Fruit fly (Drosophila melanogaster) whole organism, embryonic: ENCODE data around the gene Lrr47.

Source experiments
- Asciz ChIP-seq: fragments of 200-800 bp; sonication (Bioruptor generic); optimal IDR thresholded peaks from 2 replicates; lab custom pipeline; 2017; ENCODE audit warnings: missing biosample characterization, mild to moderate bottlenecking, missing genetic modification characterization, missing genetic modification reagents
- B-H1 ChIP-seq: fragments of 200-800 bp; sonication (Bioruptor generic); IDR thresholded peaks from 3 replicates; pipeline ENCODE4 v1.3.6; 2022; ENCODE audit warnings: missing biosample characterization, missing genetic modification characterization
- Bdp1 ChIP-seq: fragments of 200-800 bp; sonication (Bioruptor generic); optimal IDR thresholded peaks from 3 replicates; lab custom pipeline; 2016; ENCODE audit warnings: missing biosample characterization, missing genetic modification characterization
- Blimp-1 ChIP-seq: fragments of 200-800 bp; sonication (Bioruptor generic); optimal IDR thresholded peaks from 3 replicates; lab custom pipeline; 2018; ENCODE audit warnings: missing biosample characterization, missing genetic modification characterization, mild to moderate bottlenecking, moderate library complexity, missing genetic modification reagents
- C15 ChIP-seq: fragments of 200-800 bp; sonication (Bioruptor generic); IDR thresholded peaks from 3 replicates; pipeline ENCODE4 v1.3.6; 2022; ENCODE audit warnings: missing biosample characterization, missing genetic modification characterization
- CG1024 ChIP-seq: fragments of 200-800 bp; sonication (Bioruptor generic); IDR thresholded peaks from 2 replicates; pipeline ENCODE4 v1.3.6; 2022; ENCODE audit warnings: missing biosample characterization, missing genetic modification characterization
- CG11723 ChIP-seq: fragments of 200-800 bp; sonication (Bioruptor generic); optimal IDR thresholded peaks from 2 replicates; lab custom pipeline; 2017; ENCODE audit warnings: missing biosample characterization, mild to moderate bottlenecking, missing genetic modification characterization
- CG12219 ChIP-seq: fragments of 200-800 bp; sonication (Bioruptor generic); optimal IDR thresholded peaks from 3 replicates; lab custom pipeline; 2018; ENCODE audit warnings: missing biosample characterization, mild to moderate bottlenecking, missing genetic modification characterization
- CG12236 ChIP-seq: fragments of 200-800 bp; sonication (Bioruptor generic); optimal IDR thresholded peaks from 2 replicates; lab custom pipeline; 2016; ENCODE audit warnings: missing biosample characterization, missing genetic modification characterization
- CG12391 ChIP-seq: fragments of 200-800 bp; sonication (Bioruptor generic); optimal IDR thresholded peaks from 3 replicates; lab custom pipeline; 2018; ENCODE audit warnings: missing biosample characterization, mild to moderate bottlenecking, missing genetic modification characterization, moderate library complexity
- CG12769 ChIP-seq: fragments of 200-800 bp; sonication (Bioruptor generic); optimal IDR thresholded peaks from 2 replicates; lab custom pipeline; 2019; ENCODE audit warnings: missing biosample characterization, mild to moderate bottlenecking, missing genetic modification characterization, moderate library complexity
- CG12942 ChIP-seq: fragments of 200-800 bp; sonication (Bioruptor generic); optimal IDR thresholded peaks from 3 replicates; lab custom pipeline; 2016; ENCODE audit warnings: missing biosample characterization, missing genetic modification characterization
- CG13894 ChIP-seq: fragments of 200-800 bp; sonication (Bioruptor generic); optimal IDR thresholded peaks from 3 replicates; lab custom pipeline; 2018; ENCODE audit warnings: missing biosample characterization, mild to moderate bottlenecking, missing genetic modification characterization, moderate library complexity
- CG14014 ChIP-seq: fragments of 200-800 bp; sonication (Bioruptor generic); IDR thresholded peaks from 2 replicates; pipeline ENCODE4 v1.3.6; 2022; ENCODE audit warnings: missing biosample characterization, missing genetic modification characterization
- CG14441 ChIP-seq: fragments of 200-800 bp; sonication (Bioruptor generic); IDR thresholded peaks from 2 replicates; pipeline ENCODE4 v1.3.6; 2022; ENCODE audit warnings: missing biosample characterization, missing genetic modification characterization
- CG15601 ChIP-seq: fragments of 200-800 bp; sonication (Bioruptor generic); optimal IDR thresholded peaks from 3 replicates; lab custom pipeline; 2019; ENCODE audit warnings: missing biosample characterization, mild to moderate bottlenecking, missing genetic modification characterization, moderate library complexity
- CG18011 ChIP-seq: fragments of 200-800 bp; sonication (Bioruptor generic); optimal IDR thresholded peaks from 2 replicates; lab custom pipeline; 2017; ENCODE audit warnings: missing biosample characterization, missing genetic modification characterization, mild to moderate bottlenecking, moderate library complexity, missing genotype
- CG18262 ChIP-seq: fragments of 200-800 bp; optimal IDR thresholded peaks from 3 replicates; lab custom pipeline; 2019; ENCODE audit warnings: missing biosample characterization, mild to moderate bottlenecking, missing genetic modification characterization, moderate library complexity
- CG2712 ChIP-seq: fragments of 200-800 bp; optimal IDR thresholded peaks from 3 replicates; lab custom pipeline; 2019; ENCODE audit warnings: missing biosample characterization, mild to moderate bottlenecking, missing genetic modification characterization, moderate library complexity
- CG30403 ChIP-seq: fragments of 200-800 bp; sonication (Bioruptor generic); optimal IDR thresholded peaks from 3 replicates; lab custom pipeline; 2016; ENCODE audit warnings: missing biosample characterization, missing genetic modification characterization
- CG33213 ChIP-seq: fragments of 200-800 bp; sonication (Bioruptor generic); optimal IDR thresholded peaks from 3 replicates; lab custom pipeline; 2016; ENCODE audit warnings: missing biosample characterization, missing genetic modification characterization
- CG4617 ChIP-seq: fragments of 200-800 bp; sonication (Bioruptor generic); optimal IDR thresholded peaks from 3 replicates; lab custom pipeline; 2016; ENCODE audit warnings: missing biosample characterization, missing genetic modification characterization, borderline replicate concordance
- CG6254 ChIP-seq: fragments of 200-800 bp; sonication (Bioruptor generic); optimal IDR thresholded peaks from 3 replicates; lab custom pipeline; 2017; ENCODE audit warnings: mild to moderate bottlenecking, missing biosample characterization, missing genetic modification reagents, missing genetic modification characterization
- CG6791 ChIP-seq: fragments of 200-800 bp; sonication (Bioruptor generic); IDR thresholded peaks from 3 replicates; pipeline ENCODE4 v1.3.6; 2022; ENCODE audit warnings: missing biosample characterization, missing genetic modification characterization; ENCODE audit not compliant: partially characterized antibody
- CG8281 ChIP-seq: fragments of 200-800 bp; sonication (Bioruptor generic); optimal IDR thresholded peaks from 2 replicates; lab custom pipeline; 2018; ENCODE audit warnings: missing biosample characterization, mild to moderate bottlenecking, missing genetic modification characterization, moderate library complexity
- CoRest ChIP-seq: fragments of 200-800 bp; sonication (Bioruptor generic); optimal IDR thresholded peaks from 3 replicates; lab custom pipeline; 2018; ENCODE audit warnings: missing biosample characterization, mild to moderate bottlenecking, missing genetic modification characterization, moderate library complexity
- Dip2 ChIP-seq: fragments of 200-800 bp; sonication (Bioruptor generic); IDR thresholded peaks from 2 replicates; pipeline ENCODE4 v1.3.6; 2022; ENCODE audit warnings: missing biosample characterization, missing genetic modification characterization
- Dref ChIP-seq: fragments of 200-800 bp; sonication (Bioruptor generic); IDR thresholded peaks from 2 replicates; pipeline ENCODE4 v1.3.6; 2022; ENCODE audit warnings: missing biosample characterization, missing genetic modification characterization
- E2f2 ChIP-seq: fragments of 200-800 bp; sonication (Bioruptor generic); IDR thresholded peaks from 2 replicates; pipeline ENCODE4 v1.3.6; 2022; ENCODE audit warnings: missing biosample characterization, missing genetic modification characterization
- Hmx ChIP-seq: fragments of 200-800 bp; sonication (Bioruptor generic); optimal IDR thresholded peaks from 2 replicates; lab custom pipeline; 2016; ENCODE audit warnings: missing biosample characterization, missing genetic modification characterization
- Neu2 ChIP-seq: fragments of 200-800 bp; sonication (Bioruptor generic); optimal IDR thresholded peaks from 3 replicates; lab custom pipeline; 2016; ENCODE audit warnings: missing biosample characterization, missing genetic modification characterization, borderline replicate concordance
- Taf1 ChIP-seq: fragments of 200-800 bp; sonication (Bioruptor generic); IDR thresholded peaks from 2 replicates; pipeline ENCODE4 v1.3.6; 2022; ENCODE audit warnings: missing biosample characterization, missing genetic modification characterization
- Trl ChIP-seq, 3 experiments: fragments of >200 bp in 2 of 3; fragments of 200-800 bp in 1 of 3; sonication (Bioruptor generic) in 1 of 3; optimal IDR thresholded peaks; 2 replicates in 1 of 3; 3 replicates in 2 of 3; lab custom pipeline; 2016 to 2017; ENCODE audit warnings: missing biosample characterization in 1 of 3, missing genetic modification characterization in 1 of 3
- ac ChIP-seq: fragments of 200-800 bp; sonication (Bioruptor generic); optimal IDR thresholded peaks from 3 replicates; lab custom pipeline; 2017; ENCODE audit warnings: missing biosample characterization, mild to moderate bottlenecking, missing genetic modification characterization
- ara ChIP-seq: fragments of 200-800 bp; sonication (Bioruptor generic); IDR thresholded peaks from 2 replicates; pipeline ENCODE4 v1.3.6; 2022; ENCODE audit warnings: missing biosample characterization, missing genetic modification characterization
- bcd ChIP-seq: fragments of 200-800 bp; sonication (Bioruptor generic); optimal IDR thresholded peaks from 2 replicates; lab custom pipeline; 2017; ENCODE audit warnings: missing biosample characterization, mild to moderate bottlenecking, missing genetic modification characterization
- cas ChIP-seq: fragments of 200-800 bp; sonication (Bioruptor generic); IDR thresholded peaks from 2 replicates; pipeline ENCODE4 v1.3.6; 2022; ENCODE audit warnings: missing biosample characterization, missing genetic modification characterization
- crol ChIP-seq: fragments of 200-800 bp; sonication (Bioruptor generic); IDR thresholded peaks from 2 replicates; pipeline ENCODE4 v1.3.6; 2022; ENCODE audit warnings: missing biosample characterization, missing genetic modification characterization
- exex ChIP-seq: fragments of 200-800 bp; sonication (Bioruptor generic); optimal IDR thresholded peaks from 4 replicates; lab custom pipeline; 2018; ENCODE audit warnings: missing biosample characterization, mild to moderate bottlenecking, missing genetic modification characterization, moderate library complexity
- ken ChIP-seq: fragments of 200-800 bp; sonication (Bioruptor generic); IDR thresholded peaks from 3 replicates; pipeline ENCODE4 v1.3.6; 2022; ENCODE audit warnings: missing biosample characterization, missing genetic modification characterization
- lov ChIP-seq, 2 experiments: fragments of 200-800 bp in 1 of 2; fragments of >200 bp in 1 of 2; sonication (Bioruptor generic) in 1 of 2; IDR thresholded peaks in 1 of 2; optimal IDR thresholded peaks in 1 of 2; 2 replicates in 1 of 2; 3 replicates in 1 of 2; pipeline versions ENCODE4 v1.3.6 to Lab custom; 2017 to 2022; ENCODE audit warnings: missing biosample characterization in 1 of 2, missing genetic modification characterization in 1 of 2
- nau ChIP-seq: fragments of 200-800 bp; sonication (Bioruptor generic); optimal IDR thresholded peaks from 3 replicates; lab custom pipeline; 2017; ENCODE audit warnings: missing biosample characterization, mild to moderate bottlenecking, missing genetic modification characterization, missing genetic modification reagents
- org-1 ChIP-seq: fragments of 200-800 bp; sonication (Bioruptor generic); optimal IDR thresholded peaks from 2 replicates; lab custom pipeline; 2017; ENCODE audit warnings: missing biosample characterization, missing genetic modification characterization
- otp ChIP-seq: fragments of 200-800 bp; sonication (Bioruptor generic); IDR thresholded peaks from 3 replicates; pipeline ENCODE4, ENCODE4 v1.3.6; 2022; ENCODE audit warnings: missing biosample characterization, missing genetic modification characterization
- scrt ChIP-seq: fragments of 200-800 bp; sonication (Bioruptor generic); optimal IDR thresholded peaks from 2 replicates; lab custom pipeline; 2018; ENCODE audit warnings: missing biosample characterization, mild to moderate bottlenecking, missing genetic modification characterization, moderate library complexity
- sd ChIP-seq: fragments of 200-800 bp; sonication (Bioruptor generic); optimal IDR thresholded peaks from 3 replicates; lab custom pipeline; 2018; ENCODE audit warnings: missing biosample characterization, mild to moderate bottlenecking, missing genetic modification characterization, moderate library complexity
- sens ChIP-seq: fragments of 200-800 bp; sonication (Bioruptor generic); peaks from one replicate; lab custom pipeline; 2016; ENCODE audit warnings: missing biosample characterization, missing genetic modification characterization
- vnd ChIP-seq: fragments of 200-800 bp; sonication (Bioruptor generic); IDR thresholded peaks from 3 replicates; pipeline ENCODE4 v1.3.6; 2022; ENCODE audit warnings: missing biosample characterization, missing genetic modification characterization; ENCODE audit not compliant: partially characterized antibody
- yki ChIP-seq: fragments of >200 bp; optimal IDR thresholded peaks from 3 replicates; lab custom pipeline; 2018
- zfh1 ChIP-seq: fragments of 200-800 bp; sonication (Bioruptor generic); IDR thresholded peaks from 3 replicates; pipeline ENCODE4 v1.3.6; 2022; ENCODE audit warnings: missing biosample characterization, missing genetic modification characterization

The Lrr47 gene

DNA sequence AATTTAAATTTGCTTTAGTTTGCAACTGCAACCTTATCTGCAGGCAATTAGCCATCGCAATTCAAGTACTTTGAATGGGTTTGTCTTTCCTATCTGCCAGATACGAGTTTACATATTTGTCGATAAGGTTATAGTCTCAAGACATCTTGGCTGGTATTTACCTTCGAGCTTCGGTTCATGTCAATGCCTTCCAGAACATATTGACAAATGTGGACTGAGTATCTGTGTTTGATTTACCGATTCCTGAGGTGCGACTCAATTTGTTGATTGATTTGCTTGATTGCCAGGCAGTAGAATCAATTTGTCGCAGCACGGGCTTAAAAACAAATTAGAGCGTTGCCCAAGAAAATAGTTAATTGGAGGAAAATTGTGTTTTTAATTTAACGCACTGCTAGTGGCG is 35.7 kb downstream of the Lrr47 start (continued):
- TF ChIP-seq sd (tag; lab: Kevin White, UChicago) (peak; percentile 35), Hmx (GFP tag; lab: Kevin White, UChicago) (no peak), CG33213 (GFP tag; lab: Kevin White, UChicago) (peak; percentile 6), CoRest (tag; lab: Kevin White, UChicago) (no peak), exex (peak; percentile 36), org-1 (GFP tag; lab: Kevin White, UChicago) (peak; percentile 41), CG11723 (no peak), scrt (GFP tag; lab: Kevin White, UChicago) (no peak), C15 (GFP tag; lab: Robert Waterston, UW) (no peak), CG13894 (tag; lab: Kevin White, UChicago) (no peak), Dip2 (no peak), E2f2 (GFP tag; lab: Robert Waterston, UW) (no peak), CG12391 (peak; percentile 5), CG30403 (no peak), bcd (GFP tag; lab: Kevin White, UChicago) (peak; percentile 22), zfh1 (GFP tag; lab: Robert Waterston, UW) (peak; percentile 67), CG14014 (peak; percentile 31; the same call in 1 of the 2 replicates), CG18262 (tag; lab: Kevin White, UChicago) (peak; percentile 33), crol (GFP tag; lab: Robert Waterston, UW) (no peak), Blimp-1 (GFP tag; lab: Kevin White, UChicago) (peak; percentile 34), Dref (GFP tag; lab: Robert Waterston, UW) (no peak), lov (optimal IDR thresholded peaks at IDR 0.05; lab: Kevin White, UChicago) (no peak), lov (GFP tag; IDR thresholded peaks at IDR 0.05; lab: Robert Waterston, UW) (no peak), yki (lab: Kevin White, UChicago) (no peak), B-H1 (no peak), sens (GFP tag; lab: Kevin White, UChicago) (peak; percentile 84), CG6791 (GFP tag; lab: Robert Waterston, UW) (no peak), Taf1 (GFP tag; lab: Robert Waterston, UW) (no peak), cas (no peak), CG12769 (tag; lab: Kevin White, UChicago) (peak; percentile 0), CG18011 (GFP tag; lab: Kevin White, UChicago) (no peak), CG15601 (tag; lab: Kevin White, UChicago) (peak; percentile 69), CG12942 (GFP tag; lab: Kevin White, UChicago) (no peak), Trl (optimal IDR thresholded peaks at IDR 0.05; lab: Kevin White, UChicago) (no peak), Trl (GFP tag; optimal IDR thresholded peaks at IDR 0.05; lab: Kevin White, UChicago) (peak; percentile 21), Bdp1 (peak; percentile 43), Neu2 (GFP tag; lab: Kevin White, UChicago) (no peak), ken (GFP tag; lab: Robert Waterston, UW) (0 out of 3 replicates have a peak, but pooled peaks have one; percentile 23), Asciz (peak; percentile 22), otp (GFP tag; lab: Robert Waterston, UW) (peak; percentile 45; the same call in 1 of the 3 replicates), CG4617 (GFP tag; lab: Kevin White, UChicago) (no peak), CG12219 (GFP tag; lab: Kevin White, UChicago) (peak; percentile 27), CG8281 (tag; lab: Kevin White, UChicago) (peak; percentile 17), CG12236 (GFP tag; lab: Kevin White, UChicago) (peak; percentile 6), CG6254 (GFP tag; lab: Kevin White, UChicago) (peak; percentile 7), CG1024 (GFP tag; lab: Robert Waterston, UW) (no peak), vnd (no peak), ac (GFP tag; lab: Kevin White, UChicago) (peak; percentile 37), CG2712 (peak; percentile 21), nau (GFP tag; lab: Kevin White, UChicago) (peak; percentile 41), ara (GFP tag; lab: Robert Waterston, UW) (peak; percentile 66), CG14441 (GFP tag; lab: Robert Waterston, UW) (no peak)
